Fruit fly (Drosophila melanogaster) whole organism, embryonic: ENCODE data around the gene Srp19.
A peak's percentile ranks its signal among the peaks of the same experiment; 100 is the strongest.

Experiments used
- Abd-B ChIP-seq: fragments of 200-800 bp; sonication (Bioruptor generic); optimal IDR thresholded peaks from 2 replicates; lab custom pipeline; 2018; ENCODE audit warnings: missing biosample characterization, mild to moderate bottlenecking, missing genetic modification characterization, moderate library complexity
- Ada2b ChIP-seq: fragments of 200-800 bp; sonication (Bioruptor generic); IDR thresholded peaks from 2 replicates; pipeline ENCODE4 v1.3.6; 2022; ENCODE audit warnings: missing biosample characterization, missing genetic modification characterization
- C15 ChIP-seq: fragments of 200-800 bp; sonication (Bioruptor generic); IDR thresholded peaks from 3 replicates; pipeline ENCODE4 v1.3.6; 2022; ENCODE audit warnings: missing biosample characterization, missing genetic modification characterization
- CG1024 ChIP-seq: fragments of 200-800 bp; sonication (Bioruptor generic); IDR thresholded peaks from 2 replicates; pipeline ENCODE4 v1.3.6; 2022; ENCODE audit warnings: missing biosample characterization, missing genetic modification characterization
- CG10462 ChIP-seq: fragments of 200-800 bp; sonication (Bioruptor generic); optimal IDR thresholded peaks from 2 replicates; lab custom pipeline; 2016; ENCODE audit warnings: missing biosample characterization, missing genetic modification characterization
- CG11504 ChIP-seq: fragments of 200-800 bp; sonication (Bioruptor generic); optimal IDR thresholded peaks from 3 replicates; lab custom pipeline; 2019; ENCODE audit warnings: missing biosample characterization, mild to moderate bottlenecking, missing genetic modification characterization, moderate library complexity
- CG12071 ChIP-seq: fragments of 200-800 bp; sonication (Bioruptor generic); optimal IDR thresholded peaks from 3 replicates; lab custom pipeline; 2018; ENCODE audit warnings: missing biosample characterization, mild to moderate bottlenecking, missing genetic modification characterization
- CG12219 ChIP-seq: fragments of 200-800 bp; sonication (Bioruptor generic); optimal IDR thresholded peaks from 3 replicates; lab custom pipeline; 2018; ENCODE audit warnings: missing biosample characterization, mild to moderate bottlenecking, missing genetic modification characterization
- CG12299 ChIP-seq: fragments of 200-800 bp; sonication (Bioruptor generic); optimal IDR thresholded peaks from 2 replicates; lab custom pipeline; 2018; ENCODE audit warnings: missing biosample characterization, mild to moderate bottlenecking, missing genetic modification characterization
- CG15073 ChIP-seq: fragments of 200-800 bp; sonication (Bioruptor generic); optimal IDR thresholded peaks from 2 replicates; lab custom pipeline; 2016; ENCODE audit warnings: missing biosample characterization, missing genetic modification characterization
- CG17912 ChIP-seq: fragments of 200-800 bp; sonication (Bioruptor generic); optimal IDR thresholded peaks from 2 replicates; lab custom pipeline; 2018; ENCODE audit warnings: missing biosample characterization, mild to moderate bottlenecking, missing genetic modification characterization
- CG18599 ChIP-seq: fragments of 200-800 bp; sonication (Bioruptor generic); optimal IDR thresholded peaks from 3 replicates; lab custom pipeline; 2017; ENCODE audit warnings: missing biosample characterization, missing genetic modification characterization, mild to moderate bottlenecking, moderate library complexity, missing genetic modification reagents
- CG30403 ChIP-seq: fragments of 200-800 bp; sonication (Bioruptor generic); optimal IDR thresholded peaks from 3 replicates; lab custom pipeline; 2016; ENCODE audit warnings: missing biosample characterization, missing genetic modification characterization
- CG3065 ChIP-seq: fragments of 200-800 bp; sonication (Bioruptor generic); optimal IDR thresholded peaks from 2 replicates; lab custom pipeline; 2016; ENCODE audit warnings: missing biosample characterization, missing genetic modification characterization
- CG31441 ChIP-seq: fragments of 200-800 bp; sonication (Bioruptor generic); IDR thresholded peaks from 2 replicates; pipeline ENCODE4 v1.3.6; 2022; ENCODE audit warnings: missing biosample characterization, missing genetic modification characterization
- CG43689 ChIP-seq: fragments of 200-800 bp; sonication (Bioruptor generic); IDR thresholded peaks from 2 replicates; pipeline ENCODE4 v1.3.6; 2022; ENCODE audit warnings: missing biosample characterization, missing genetic modification characterization
- CG6175 ChIP-seq: fragments of 200-800 bp; sonication (Bioruptor generic); IDR thresholded peaks from 3 replicates; pipeline ENCODE4 v1.3.6; 2022; ENCODE audit warnings: missing biosample characterization, missing genetic modification characterization
- CG6689 ChIP-seq: fragments of 200-800 bp; sonication (Bioruptor generic); IDR thresholded peaks from 2 replicates; pipeline ENCODE4 v1.3.6; 2022; ENCODE audit warnings: missing biosample characterization, missing genetic modification characterization
- CG6813 ChIP-seq: fragments of 200-800 bp; sonication (Bioruptor generic); optimal IDR thresholded peaks from 2 replicates; lab custom pipeline; 2017; ENCODE audit warnings: missing biosample characterization, missing genetic modification characterization, mild to moderate bottlenecking, moderate library complexity, missing genetic modification reagents
- CG7556 ChIP-seq: fragments of 200-800 bp; sonication (Bioruptor generic); optimal IDR thresholded peaks from 2 replicates; lab custom pipeline; 2017; ENCODE audit warnings: missing biosample characterization, mild to moderate bottlenecking, missing genetic modification characterization
- CG7839 ChIP-seq: fragments of 200-800 bp; sonication (Bioruptor generic); optimal IDR thresholded peaks from 3 replicates; lab custom pipeline; 2018; ENCODE audit warnings: missing biosample characterization, mild to moderate bottlenecking, missing genetic modification characterization, moderate library complexity
- CG7928 ChIP-seq: fragments of 200-800 bp; sonication (Bioruptor generic); optimal IDR thresholded peaks from 2 replicates; lab custom pipeline; 2017; ENCODE audit warnings: missing biosample characterization, mild to moderate bottlenecking, missing genetic modification characterization
- CG9727 ChIP-seq: fragments of 200-800 bp; sonication (Bioruptor generic); optimal IDR thresholded peaks from 3 replicates; lab custom pipeline; 2017; ENCODE audit warnings: missing biosample characterization, mild to moderate bottlenecking, missing genetic modification characterization
- CTCF ChIP-seq: fragments of 200-800 bp; sonication (Bioruptor generic); optimal IDR thresholded peaks from 2 replicates; lab custom pipeline; 2017; ENCODE audit warnings: missing biosample characterization, mild to moderate bottlenecking, missing genetic modification characterization, moderate library complexity
- Dfd ChIP-seq, 2 experiments: fragments of >200 bp; optimal IDR thresholded peaks; 2 replicates each; lab custom pipeline; 2017; ENCODE audit warnings: missing biosample characterization in 2 of 2, missing genetic modification characterization in 2 of 2
- Dip2 ChIP-seq: fragments of 200-800 bp; sonication (Bioruptor generic); IDR thresholded peaks from 2 replicates; pipeline ENCODE4 v1.3.6; 2022; ENCODE audit warnings: missing biosample characterization, missing genetic modification characterization
- Doc3 ChIP-seq: fragments of 200-800 bp; sonication (Bioruptor generic); IDR thresholded peaks from 3 replicates; pipeline ENCODE4 v1.3.6; 2022; ENCODE audit warnings: missing biosample characterization, missing genetic modification characterization; ENCODE audit not compliant: partially characterized antibody
- Fer1 ChIP-seq: fragments of 200-800 bp; sonication (Bioruptor generic); optimal IDR thresholded peaks from 2 replicates; lab custom pipeline; 2017; ENCODE audit warnings: missing biosample characterization, mild to moderate bottlenecking, missing genetic modification characterization
- Fer3 ChIP-seq: fragments of 200-800 bp; sonication (Bioruptor generic); optimal IDR thresholded peaks from 2 replicates; lab custom pipeline; 2018; ENCODE audit warnings: missing biosample characterization, mild to moderate bottlenecking, missing genetic modification characterization, moderate library complexity
- Gug ChIP-seq: fragments of 200-800 bp; sonication (Bioruptor generic); IDR thresholded peaks from 4 replicates; pipeline ENCODE4 v1.3.6; 2022; ENCODE audit warnings: missing biosample characterization, missing genetic modification characterization
- H15 ChIP-seq: fragments of 200-800 bp; sonication (Bioruptor generic); IDR thresholded peaks from 3 replicates; pipeline ENCODE4 v1.3.6; 2022; ENCODE audit warnings: missing biosample characterization, missing genetic modification characterization
- H2.0 ChIP-seq: fragments of 200-800 bp; sonication (Bioruptor generic); IDR thresholded peaks from 2 replicates; pipeline ENCODE4 v1.3.6; 2022; ENCODE audit warnings: missing biosample characterization, missing genetic modification characterization
- Hr51 ChIP-seq, 2 experiments: fragments of 200-800 bp; sonication (Bioruptor generic); optimal IDR thresholded peaks; 2 replicates in 1 of 2; 3 replicates in 1 of 2; lab custom pipeline; 2016 to 2018; ENCODE audit warnings: missing biosample characterization in 2 of 2, missing genetic modification characterization in 2 of 2, mild to moderate bottlenecking in 1 of 2, moderate library complexity in 1 of 2
- Oli ChIP-seq: fragments of 200-800 bp; sonication (Bioruptor generic); optimal IDR thresholded peaks from 2 replicates; lab custom pipeline; 2018; ENCODE audit warnings: missing biosample characterization, mild to moderate bottlenecking, missing genetic modification characterization, moderate library complexity
- Pdp1 ChIP-seq, 2 experiments: fragments of 200-800 bp; sonication (Bioruptor generic); optimal IDR thresholded peaks; 3 replicates each; lab custom pipeline; 2016; ENCODE audit warnings: missing biosample characterization in 2 of 2, missing genetic modification characterization in 2 of 2, mild to moderate bottlenecking in 1 of 2, moderate library complexity in 1 of 2
- abd-A ChIP-seq: fragments of 200-800 bp; sonication (Bioruptor generic); optimal IDR thresholded peaks from 3 replicates; lab custom pipeline; 2019; ENCODE audit warnings: missing biosample characterization, mild to moderate bottlenecking, missing genetic modification characterization, moderate library complexity
- ap ChIP-seq: fragments of 200-800 bp; sonication (Bioruptor generic); IDR thresholded peaks from 2 replicates; pipeline ENCODE4 v1.3.6; 2022; ENCODE audit warnings: missing biosample characterization, missing genetic modification characterization
- ara ChIP-seq: fragments of 200-800 bp; sonication (Bioruptor generic); IDR thresholded peaks from 2 replicates; pipeline ENCODE4 v1.3.6; 2022; ENCODE audit warnings: missing biosample characterization, missing genetic modification characterization
- ase ChIP-seq: fragments of 200-800 bp; sonication (Bioruptor generic); IDR thresholded peaks from 3 replicates; pipeline ENCODE4 v1.3.6; 2022; ENCODE audit warnings: missing biosample characterization, missing genetic modification characterization
- crp ChIP-seq, 2 experiments: fragments of 200-800 bp; sonication (Bioruptor generic); optimal IDR thresholded peaks; 2 replicates in 1 of 2; 3 replicates in 1 of 2; lab custom pipeline; 2017; ENCODE audit warnings: missing biosample characterization in 2 of 2, missing genetic modification characterization in 2 of 2, mild to moderate bottlenecking in 1 of 2, moderate library complexity in 1 of 2
- cwo ChIP-seq: fragments of 200-800 bp; sonication (Bioruptor generic); optimal IDR thresholded peaks from 3 replicates; lab custom pipeline; 2017; ENCODE audit warnings: missing biosample characterization, missing genetic modification characterization, mild to moderate bottlenecking, moderate library complexity, missing genetic modification reagents
- dmrt99B ChIP-seq: fragments of 200-800 bp; sonication (Bioruptor generic); optimal IDR thresholded peaks from 2 replicates; lab custom pipeline; 2018; ENCODE audit warnings: missing biosample characterization, mild to moderate bottlenecking, missing genetic modification characterization, moderate library complexity
- gem ChIP-seq: fragments of 200-800 bp; sonication (Bioruptor generic); optimal IDR thresholded peaks from 2 replicates; lab custom pipeline; 2019; ENCODE audit warnings: missing biosample characterization, mild to moderate bottlenecking, missing genetic modification characterization, moderate library complexity
- grau ChIP-seq: fragments of 200-800 bp; optimal IDR thresholded peaks from 3 replicates; lab custom pipeline; 2019; ENCODE audit warnings: missing biosample characterization, mild to moderate bottlenecking, missing genetic modification characterization, moderate library complexity
- jing ChIP-seq: fragments of 200-800 bp; sonication (Bioruptor generic); optimal IDR thresholded peaks from 2 replicates; lab custom pipeline; 2018; ENCODE audit warnings: missing biosample characterization, mild to moderate bottlenecking, missing genetic modification characterization
- sens ChIP-seq: fragments of 200-800 bp; sonication (Bioruptor generic); peaks from one replicate; lab custom pipeline; 2016; ENCODE audit warnings: missing biosample characterization, missing genetic modification characterization
- so ChIP-seq: fragments of 200-800 bp; sonication (Bioruptor generic); IDR thresholded peaks from 3 replicates; pipeline ENCODE4 v1.3.6; 2022; ENCODE audit warnings: missing biosample characterization, missing genetic modification characterization
- tap ChIP-seq: fragments of 200-800 bp; optimal IDR thresholded peaks from 3 replicates; lab custom pipeline; 2019; ENCODE audit warnings: missing biosample characterization, mild to moderate bottlenecking, missing genetic modification characterization, moderate library complexity
- zen2 ChIP-seq: fragments of 200-800 bp; sonication (Bioruptor generic); IDR thresholded peaks from 3 replicates; pipeline ENCODE4 v1.3.6; 2022; ENCODE audit warnings: missing biosample characterization, missing genetic modification characterization; ENCODE audit not compliant: partially characterized antibody

Srp19 gene

DNA sequence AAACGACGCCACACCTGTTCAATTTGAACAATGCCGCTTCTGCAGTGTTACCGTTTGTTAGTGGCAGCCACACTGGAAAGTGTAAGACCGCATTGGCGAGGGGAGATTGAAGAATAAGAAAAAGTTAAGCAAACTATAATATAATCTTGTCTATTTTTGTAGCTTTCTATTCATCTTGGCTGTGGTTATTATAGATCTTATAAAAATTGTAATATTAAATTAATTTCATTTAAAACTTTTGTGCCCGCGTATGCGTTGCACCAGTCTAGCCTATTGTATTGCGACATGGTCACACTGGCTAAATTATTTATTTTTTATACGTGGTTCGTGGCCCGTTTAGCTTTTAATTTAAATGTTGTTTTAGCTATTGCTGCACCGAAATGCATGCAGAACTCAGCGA, 24.5 kb downstream of the Srp19 start, which contains the start of the genes RhoGEF4 and Rint1 (continued):
- peak; percentile 39 for TF ChIP-seq tap (tag; lab: Kevin White, UChicago)
- TF ChIP-seq H15 (GFP tag; lab: Robert Waterston, UW): peak; percentile 49; the same call in 1 of the 3 replicates
- TF ChIP-seq CG10462 (GFP tag; lab: Kevin White, UChicago): peak; percentile 38
- TF ChIP-seq Doc3 (GFP tag; lab: Robert Waterston, UW): no peak
- peak; percentile 41 for TF ChIP-seq Fer3
- TF ChIP-seq Abd-B (GFP tag; lab: Kevin White, UChicago): peak; percentile 77
- peak; percentile 73 for TF ChIP-seq ara (GFP tag; lab: Robert Waterston, UW)
- TF ChIP-seq CG3065 (GFP tag; lab: Kevin White, UChicago): peak; percentile 18
- peak; percentile 43 for TF ChIP-seq CG7928 (GFP tag; lab: Kevin White, UChicago)
- TF ChIP-seq CG6813 (GFP tag; lab: Kevin White, UChicago): no peak
- no peak for TF ChIP-seq CG6175 (GFP tag; lab: Robert Waterston, UW)
- peak; percentile 85 for TF ChIP-seq Gug (GFP tag; lab: Robert Waterston, UW)
- TF ChIP-seq Pdp1 (GFP tag; optimal IDR thresholded peaks at IDR 0.05; lab: Kevin White, UChicago): peak in 1 of 2 experiments; percentile 56
- TF ChIP-seq CG15073 (GFP tag; lab: Kevin White, UChicago): no peak
- no peak for TF ChIP-seq abd-A (tag; lab: Kevin White, UChicago)
- TF ChIP-seq Ada2b: peak; percentile 70
- TF ChIP-seq H2.0 (GFP tag; lab: Robert Waterston, UW): peak; percentile 54; the same call in 1 of the 2 replicates
- no peak for TF ChIP-seq CG17912
- TF ChIP-seq CTCF (GFP tag; lab: Kevin White, UChicago): no peak
- TF ChIP-seq CG1024 (GFP tag; lab: Robert Waterston, UW): peak; percentile 55
- no peak for TF ChIP-seq C15
- no peak for TF ChIP-seq zen2 (GFP tag; lab: Robert Waterston, UW)
- peak; percentile 34; the same call in 1 of the 2 replicates for TF ChIP-seq ap (GFP tag; lab: Robert Waterston, UW)
- peak; percentile 56 for TF ChIP-seq Oli

dm6 chr3L:7319768-7320167, 28.1 kb downstream of the Srp19 start, which contains the start of gene CG8607:
TSS of gene CG8607 (plus strand) at chr3L:7320068.
- TF ChIP-seq sens (GFP tag; lab: Kevin White, UChicago): peak; percentile 15
- no peak for TF ChIP-seq CG12071 (GFP tag; lab: Kevin White, UChicago)
- TF ChIP-seq CG12219: no peak
- no peak for TF ChIP-seq CG12299 (tag; lab: Kevin White, UChicago)
- no peak for TF ChIP-seq ase
- peak; percentile 21 for TF ChIP-seq CG7928 (GFP tag; lab: Kevin White, UChicago)
- TF ChIP-seq CG6689 (GFP tag; lab: Robert Waterston, UW): no peak
- no peak for TF ChIP-seq abd-A (tag; lab: Kevin White, UChicago)
- peak in 1 of 2 experiments; percentile 57 for TF ChIP-seq crp (GFP tag; optimal IDR thresholded peaks at IDR 0.05; lab: Kevin White, UChicago)
- TF ChIP-seq jing: no peak

- peak; percentile 49 for TF ChIP-seq CG11504
- TF ChIP-seq CG9727 (GFP tag; lab: Kevin White, UChicago): peak; percentile 17
- TF ChIP-seq CG7839 (tag; lab: Kevin White, UChicago): peak; percentile 34
- TF ChIP-seq so (GFP tag; lab: Robert Waterston, UW): no peak
- TF ChIP-seq Fer1 (GFP tag; lab: Kevin White, UChicago): peak; percentile 4
- no peak for TF ChIP-seq Dfd (GFP tag; optimal IDR thresholded peaks at IDR 0.05; lab: Kevin White, UChicago)
- TF ChIP-seq CG30403 (GFP tag; lab: Kevin White, UChicago): peak; percentile 3
- TF ChIP-seq gem (tag; lab: Kevin White, UChicago): peak; percentile 51
- peak in 1 of 2 experiments; percentile 41 for TF ChIP-seq Hr51 (GFP tag; optimal IDR thresholded peaks at IDR 0.05; lab: Kevin White, UChicago)
- peak; percentile 43 for TF ChIP-seq CG18599 (GFP tag; lab: Kevin White, UChicago)
- peak; percentile 45 for TF ChIP-seq dmrt99B (tag; lab: Kevin White, UChicago)
- TF ChIP-seq CG31441: 0 out of 2 replicates have a peak, but pooled peaks have one; percentile 14
- TF ChIP-seq CG7556 (GFP tag; lab: Kevin White, UChicago): peak; percentile 61
- TF ChIP-seq CG43689 (GFP tag; lab: Robert Waterston, UW): no peak
- TF ChIP-seq cwo (GFP tag; lab: Kevin White, UChicago): peak; percentile 5
- no peak for TF ChIP-seq Dip2
- peak; percentile 4 for TF ChIP-seq grau
These were observed 33.7 kb downstream of the Srp19 start for dm6 chr3L:7314133-7314532.
